Fruit fly (Drosophila melanogaster) whole organism, wandering third instar larva: ENCODE measurements around the gene CG2224.
A peak's percentile ranks its signal among the peaks of the same experiment; 100 is the strongest.

Experiments used
- Abd-B ChIP-seq: fragments of >200 bp; optimal IDR thresholded peaks from 2 replicates; lab custom pipeline; 2017; ENCODE audit warnings: missing biosample characterization, missing genetic modification characterization
- CG32264 ChIP-seq: fragments of 200-800 bp; sonication (Bioruptor generic); optimal IDR thresholded peaks from 2 replicates; lab custom pipeline; 2016; ENCODE audit warnings: missing biosample characterization, missing genetic modification characterization
- CG9705 ChIP-seq: fragments of 200-800 bp; sonication (Bioruptor generic); optimal IDR thresholded peaks from 2 replicates; lab custom pipeline; 2018; ENCODE audit warnings: missing biosample characterization, mild to moderate bottlenecking, missing genetic modification characterization
- CrebA ChIP-seq: fragments of 200-800 bp; sonication (Bioruptor generic); optimal IDR thresholded peaks from 2 replicates; lab custom pipeline; 2016; ENCODE audit warnings: missing biosample characterization, mild to moderate bottlenecking, missing genetic modification characterization, borderline replicate concordance
- Dfd ChIP-seq: fragments of >200 bp; optimal IDR thresholded peaks from 2 replicates; lab custom pipeline; 2017; ENCODE audit warnings: missing biosample characterization, missing genetic modification characterization
- Dif ChIP-seq: fragments of 200-275, 200-300 bp; sonication (Bioruptor generic); optimal IDR thresholded peaks from 2 replicates; lab custom pipeline; 2018; ENCODE audit warnings: missing biosample characterization, missing genetic modification characterization; ENCODE audit not compliant: partially characterized antibody
- GATAd ChIP-seq: sonication (Bioruptor generic); optimal IDR thresholded peaks from 2 replicates; lab custom pipeline; 2016; ENCODE audit warnings: missing biosample characterization, missing genetic modification characterization
- HLH106 ChIP-seq: fragments of 200-800 bp; optimal IDR thresholded peaks from 3 replicates; lab custom pipeline; 2019; ENCODE audit warnings: missing biosample characterization, mild to moderate bottlenecking, missing genetic modification characterization, moderate library complexity
- Hnf4 ChIP-seq: fragments of 200-800 bp; sonication (Bioruptor generic); optimal IDR thresholded peaks from 2 replicates; lab custom pipeline; 2016; ENCODE audit warnings: missing biosample characterization, mild to moderate bottlenecking, missing genetic modification characterization
- Hr78 ChIP-seq: fragments of >200 bp; optimal IDR thresholded peaks from 2 replicates; lab custom pipeline; 2017; ENCODE audit warnings: missing biosample characterization, missing genetic modification characterization
- Hr83 ChIP-seq: fragments of 200-300 bp; sonication (Bioruptor generic); optimal IDR thresholded peaks from 2 replicates; lab custom pipeline; 2016; ENCODE audit warnings: missing biosample characterization, mild to moderate bottlenecking, missing genetic modification characterization, moderate library complexity; ENCODE audit not compliant: poor library complexity, severe bottlenecking
- Jra ChIP-seq: sonication (Bioruptor generic); optimal IDR thresholded peaks from 2 replicates; lab custom pipeline; 2016; ENCODE audit warnings: missing biosample characterization, missing genetic modification characterization
- Mio ChIP-seq: sonication (Bioruptor generic); optimal IDR thresholded peaks from 2 replicates; lab custom pipeline; 2016; ENCODE audit warnings: missing biosample characterization, missing genetic modification characterization
- Myc ChIP-seq: fragments of >200 bp; optimal IDR thresholded peaks from 2 replicates; lab custom pipeline; 2017
- N ChIP-seq: fragments of >200 bp; optimal IDR thresholded peaks from 2 replicates; lab custom pipeline; 2018; ENCODE audit warnings: missing biosample characterization, missing external identifiers, missing genetic modification characterization
- OdsH ChIP-seq: fragments of 200-800 bp; sonication (Bioruptor generic); optimal IDR thresholded peaks from 2 replicates; lab custom pipeline; 2016; ENCODE audit warnings: missing biosample characterization, mild to moderate bottlenecking, missing genetic modification characterization
- Rel ChIP-seq, 2 experiments: fragments of 200-800 bp; sonication (Bioruptor generic) in 1 of 2; optimal IDR thresholded peaks; 2 replicates in 1 of 2; 3 replicates in 1 of 2; lab custom pipeline; 2016 to 2019; ENCODE audit warnings: mild to moderate bottlenecking in 2 of 2, missing biosample characterization in 2 of 2, missing genetic modification characterization in 2 of 2, moderate library complexity in 1 of 2
- Sp1 ChIP-seq: fragments of 200-800 bp; sonication (Bioruptor generic); optimal IDR thresholded peaks from 3 replicates; lab custom pipeline; 2019; ENCODE audit warnings: missing biosample characterization, mild to moderate bottlenecking, missing genetic modification characterization, moderate library complexity
- Vsx2 ChIP-seq: fragments of 200-300, 225-300 bp; sonication (Bioruptor generic); optimal IDR thresholded peaks from 2 replicates; lab custom pipeline; 2018; ENCODE audit warnings: missing biosample characterization, missing genetic modification characterization; ENCODE audit not compliant: partially characterized antibody
- br ChIP-seq: fragments of 200-800 bp; sonication (Bioruptor generic); optimal IDR thresholded peaks from 2 replicates; lab custom pipeline; 2016; ENCODE audit warnings: missing biosample characterization, missing genetic modification characterization
- brk ChIP-seq: fragments of 200-800 bp; sonication (Bioruptor generic); optimal IDR thresholded peaks from 2 replicates; lab custom pipeline; 2016; ENCODE audit warnings: missing biosample characterization, mild to moderate bottlenecking, missing genetic modification characterization
- dl ChIP-seq, 2 experiments: fragments of 175-275, 200-275 bp in 1 of 2; fragments of 200-275 bp in 1 of 2; sonication (Bioruptor generic); optimal IDR thresholded peaks; lab custom pipeline; 2018; ENCODE audit warnings: mild to moderate bottlenecking in 2 of 2, missing biosample characterization in 2 of 2, missing genetic modification characterization in 2 of 2, moderate library complexity in 2 of 2; ENCODE audit not compliant: partially characterized antibody in 2 of 2, insufficient read depth in 1 of 2
- dmrt93B ChIP-seq: fragments of 200-800 bp; sonication (Bioruptor generic); optimal IDR thresholded peaks from 2 replicates; lab custom pipeline; 2018; ENCODE audit warnings: missing biosample characterization, mild to moderate bottlenecking, missing genetic modification characterization
- dsf ChIP-seq: sonication (Bioruptor generic); optimal IDR thresholded peaks from 2 replicates; lab custom pipeline; 2016; ENCODE audit warnings: missing biosample characterization, missing genetic modification characterization, borderline replicate concordance
- ey ChIP-seq: fragments of 200-800 bp; sonication (Bioruptor generic); optimal IDR thresholded peaks from 2 replicates; lab custom pipeline; 2016; ENCODE audit warnings: missing biosample characterization, missing genetic modification characterization
- foxo ChIP-seq, 2 experiments: fragments of 200-800 bp; sonication (Bioruptor generic); optimal IDR thresholded peaks; 2 replicates in 1 of 2; 3 replicates in 1 of 2; lab custom pipeline; 2016 to 2017; ENCODE audit warnings: missing biosample characterization in 2 of 2, missing genetic modification characterization in 2 of 2
- fru ChIP-seq: fragments of 200-800 bp; sonication (Bioruptor generic); optimal IDR thresholded peaks from 3 replicates; lab custom pipeline; 2016; ENCODE audit warnings: missing biosample characterization, mild to moderate bottlenecking, missing genetic modification characterization
- h ChIP-seq: fragments of 200-800 bp; sonication (Bioruptor generic); optimal IDR thresholded peaks from 3 replicates; lab custom pipeline; 2016; ENCODE audit warnings: missing biosample characterization, mild to moderate bottlenecking, missing genetic modification characterization
- jim ChIP-seq: fragments of 175-275, 200-325 bp; sonication (Bioruptor generic); optimal IDR thresholded peaks from 2 replicates; lab custom pipeline; 2016; ENCODE audit warnings: missing biosample characterization, mild to moderate bottlenecking, missing genetic modification characterization
- lola ChIP-seq: fragments of >200 bp; optimal IDR thresholded peaks from 2 replicates; lab custom pipeline; 2017; ENCODE audit warnings: missing biosample characterization, missing genetic modification characterization
- pan ChIP-seq: fragments of >200 bp; optimal IDR thresholded peaks from 2 replicates; lab custom pipeline; 2017
- psq ChIP-seq: fragments of 200-800 bp; sonication (Bioruptor generic); optimal IDR thresholded peaks from 3 replicates; lab custom pipeline; 2017; ENCODE audit warnings: missing biosample characterization, mild to moderate bottlenecking, missing genetic modification characterization, moderate library complexity
- rgr ChIP-seq: fragments of 200-800 bp; sonication (Bioruptor generic); optimal IDR thresholded peaks from 3 replicates; lab custom pipeline; 2016; ENCODE audit warnings: missing biosample characterization, mild to moderate bottlenecking, missing genetic modification characterization
- sage ChIP-seq: fragments of 200-800 bp; sonication (Bioruptor generic); optimal IDR thresholded peaks from 2 replicates; lab custom pipeline; 2016; ENCODE audit warnings: missing biosample characterization, mild to moderate bottlenecking, missing genetic modification characterization
- sv ChIP-seq: fragments of 200-800 bp; sonication (Bioruptor generic); optimal IDR thresholded peaks from 3 replicates; lab custom pipeline; 2016; ENCODE audit warnings: missing biosample characterization, missing genetic modification characterization
- tai ChIP-seq: sonication (Bioruptor generic); optimal IDR thresholded peaks from 2 replicates; lab custom pipeline; 2016; ENCODE audit warnings: missing biosample characterization, missing genetic modification characterization
- usp ChIP-seq: fragments of >200 bp; optimal IDR thresholded peaks from 2 replicates; lab custom pipeline; 2017; ENCODE audit warnings: missing biosample characterization, missing genetic modification characterization
- woc ChIP-seq: sonication (Bioruptor generic); optimal IDR thresholded peaks from 2 replicates; lab custom pipeline; 2016; ENCODE audit warnings: missing biosample characterization, mild to moderate bottlenecking, missing genetic modification characterization

CG2224 gene

dm6 chr3R:30454442-30454841, 4.7 kb downstream of the CG2224 start:
- TF ChIP-seq CG9705 (GFP tag; lab: Kevin White, UChicago) (no peak), dmrt93B (GFP tag; lab: Kevin White, UChicago) (no peak), CG32264 (GFP tag; lab: Kevin White, UChicago) (peak; percentile 39), Mio (GFP tag; lab: Kevin White, UChicago) (no peak), lola (no peak), Hr78 (GFP tag; lab: Kevin White, UChicago) (no peak), tai (no peak), Myc (lab: Kevin White, UChicago) (no peak), sage (no peak), brk (GFP tag; lab: Kevin White, UChicago) (no peak), Sp1 (no peak), pan (lab: Kevin White, UChicago) (no peak), Vsx2 (GFP tag; lab: Kevin White, UChicago) (no peak), GATAd (GFP tag; lab: Kevin White, UChicago) (no peak), dl (GFP tag; optimal IDR thresholded peaks at IDR 0.05; lab: Kevin White, UChicago; ENCODE audit: insufficient read depth in 1 of 2, partially characterized antibody in 2 of 2) (no peak), jim (GFP tag; lab: Kevin White, UChicago) (peak; percentile 45), Dif (no peak), CrebA (no peak), usp (GFP tag; lab: Kevin White, UChicago) (no peak), N (GFP tag; lab: Kevin White, UChicago) (no peak), woc (GFP tag; lab: Kevin White, UChicago) (no peak), fru (GFP tag; lab: Kevin White, UChicago) (peak; percentile 60), HLH106 (peak; percentile 41), ey (GFP tag; lab: Kevin White, UChicago) (no peak), Rel (GFP tag; optimal IDR thresholded peaks at IDR 0.05; lab: Kevin White, UChicago) (no peak), Rel (tag; optimal IDR thresholded peaks at IDR 0.05; lab: Kevin White, UChicago) (peak; percentile 8), Abd-B (GFP tag; lab: Kevin White, UChicago) (no peak), foxo (GFP tag; optimal IDR thresholded peaks at IDR 0.05; lab: Kevin White, UChicago) (peak in 1 of 2 experiments; percentile 52), h (peak; percentile 81), rgr (GFP tag; lab: Kevin White, UChicago) (peak; percentile 59), psq (no peak), OdsH (GFP tag; lab: Kevin White, UChicago) (peak; percentile 34), Jra (GFP tag; lab: Kevin White, UChicago) (no peak), sv (GFP tag; lab: Kevin White, UChicago) (no peak), br (GFP tag; lab: Kevin White, UChicago) (peak; percentile 19), Hr83 (GFP tag; lab: Kevin White, UChicago) (peak; percentile 99), dsf (no peak), Dfd (GFP tag; lab: Kevin White, UChicago) (no peak), Hnf4 (no peak)

DNA sequence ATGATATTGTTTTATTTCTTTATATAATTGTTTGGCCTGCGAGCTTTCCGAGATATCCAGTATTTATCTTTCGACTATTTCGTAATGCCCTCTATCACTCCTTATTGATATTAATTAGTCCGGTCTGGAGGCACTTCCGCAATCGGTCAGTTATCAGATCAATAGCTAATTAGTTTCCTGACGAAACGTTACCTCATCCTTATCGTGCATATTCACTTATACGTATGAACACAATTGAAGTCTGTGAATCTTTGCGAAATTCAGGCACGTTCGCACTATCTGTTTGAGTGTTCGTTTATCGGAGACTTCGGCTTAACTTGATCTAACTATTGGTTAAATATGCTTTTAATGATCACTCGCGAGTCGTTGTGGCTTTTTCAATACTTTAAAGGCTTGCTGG, 5.9 kb downstream of the CG2224 start:
- no peak for TF ChIP-seq Vsx2 (GFP tag; lab: Kevin White, UChicago)
- no peak for TF ChIP-seq Myc (lab: Kevin White, UChicago)
- no peak for TF ChIP-seq dl (GFP tag; optimal IDR thresholded peaks at IDR 0.05; lab: Kevin White, UChicago; ENCODE audit: insufficient read depth in 1 of 2, partially characterized antibody in 2 of 2)
- no peak for TF ChIP-seq dsf
- no peak for TF ChIP-seq dmrt93B (GFP tag; lab: Kevin White, UChicago)

DNA sequence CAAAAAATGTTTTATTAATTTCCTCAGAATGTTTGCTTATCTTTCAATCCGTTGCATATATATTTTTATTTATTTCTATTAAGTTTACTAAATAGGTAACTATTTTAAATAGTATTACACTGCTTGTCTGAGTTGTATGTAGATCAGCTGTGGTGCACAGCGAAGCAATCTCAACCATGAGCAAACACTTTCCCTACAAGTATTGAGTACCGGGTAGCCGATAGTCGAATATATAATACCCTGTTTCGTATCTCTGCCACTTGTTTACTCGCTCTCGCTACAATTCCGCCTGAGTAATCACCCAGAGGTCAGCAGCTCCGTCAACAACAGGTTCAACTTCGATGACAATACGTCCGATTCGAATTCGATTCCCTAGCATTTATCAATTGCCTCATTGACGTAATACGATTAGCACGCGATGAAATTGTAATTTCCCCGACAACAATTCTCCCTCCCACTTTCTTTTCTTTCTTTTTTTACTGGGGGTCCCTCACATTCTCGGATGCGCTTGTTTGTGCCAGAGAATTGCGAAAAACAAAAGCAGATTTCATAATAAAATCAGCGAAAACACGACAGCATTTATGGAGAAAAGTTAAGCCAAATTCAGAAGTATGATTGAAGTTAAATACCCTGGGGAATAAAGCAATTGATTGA, 8.3 kb downstream of the CG2224 start:
- TF ChIP-seq Rel (GFP tag; optimal IDR thresholded peaks at IDR 0.05; lab: Kevin White, UChicago) (no peak), Rel (tag; optimal IDR thresholded peaks at IDR 0.05; lab: Kevin White, UChicago) (peak; percentile 97), br (GFP tag; lab: Kevin White, UChicago) (no peak)
